Fruit fly (Drosophila melanogaster) whole organism, prepupa: ENCODE data around the gene dtn.

Source experiments
- Blimp-1 ChIP-seq: fragments of 200-800 bp; sonication (Bioruptor generic); optimal IDR thresholded peaks from 3 replicates; lab custom pipeline; 2017; ENCODE audit warnings: missing biosample characterization, missing genetic modification characterization, mild to moderate bottlenecking, moderate library complexity, missing genetic modification reagents
- CG10631 ChIP-seq: fragments of 200-800 bp; sonication (Bioruptor generic); optimal IDR thresholded peaks from 2 replicates; lab custom pipeline; 2016; ENCODE audit warnings: missing biosample characterization, missing genetic modification characterization
- CG10669 ChIP-seq: fragments of 200-800 bp; sonication (Bioruptor generic); optimal IDR thresholded peaks from 3 replicates; lab custom pipeline; 2018; ENCODE audit warnings: missing biosample characterization, mild to moderate bottlenecking, missing genetic modification characterization, moderate library complexity
- CG11294 ChIP-seq: fragments of 200-800 bp; sonication (Bioruptor generic); IDR thresholded peaks from 2 replicates; pipeline ENCODE4 v1.3.6; 2022; ENCODE audit warnings: missing biosample characterization, missing genetic modification characterization
- CG11902 ChIP-seq: fragments of 200-800 bp; sonication (Bioruptor generic); optimal IDR thresholded peaks from 3 replicates; lab custom pipeline; 2016; ENCODE audit warnings: missing biosample characterization, missing genetic modification characterization
- CG15336 ChIP-seq: fragments of 200-800 bp; sonication (Bioruptor generic); IDR thresholded peaks from 2 replicates; pipeline ENCODE4 v1.3.6; 2022; ENCODE audit warnings: missing biosample characterization, missing genetic modification characterization
- CG1621 ChIP-seq: fragments of 200-800 bp; sonication (Bioruptor generic); optimal IDR thresholded peaks from 3 replicates; lab custom pipeline; 2018; ENCODE audit warnings: missing biosample characterization, mild to moderate bottlenecking, missing genetic modification characterization
- CG16779 ChIP-seq: fragments of 200-800 bp; sonication (Bioruptor generic); optimal IDR thresholded peaks from 3 replicates; lab custom pipeline; 2017; ENCODE audit warnings: missing biosample characterization, mild to moderate bottlenecking, missing genetic modification characterization
- CG3032 ChIP-seq: fragments of 200-800 bp; optimal IDR thresholded peaks from 2 replicates; lab custom pipeline; 2019; ENCODE audit warnings: missing biosample characterization, mild to moderate bottlenecking, missing genetic modification characterization, moderate library complexity
- CG31627 ChIP-seq: fragments of 200-800 bp; sonication (Bioruptor generic); optimal IDR thresholded peaks from 3 replicates; lab custom pipeline; 2016; ENCODE audit warnings: missing biosample characterization, missing genetic modification characterization
- CG32006 ChIP-seq: fragments of 200-800 bp; sonication (Bioruptor generic); optimal IDR thresholded peaks from 3 replicates; lab custom pipeline; 2017; ENCODE audit warnings: missing biosample characterization, mild to moderate bottlenecking, missing genetic modification characterization
- CG34406 ChIP-seq: fragments of 200-800 bp; sonication (Bioruptor generic); optimal IDR thresholded peaks from 3 replicates; lab custom pipeline; 2016; ENCODE audit warnings: missing biosample characterization, missing genetic modification characterization
- CG3919 ChIP-seq: fragments of 200-800 bp; sonication (Bioruptor generic); optimal IDR thresholded peaks from 3 replicates; lab custom pipeline; 2016; ENCODE audit warnings: missing biosample characterization, missing genetic modification characterization
- CG4318 ChIP-seq: fragments of 200-800 bp; sonication (Bioruptor generic); optimal IDR thresholded peaks from 3 replicates; lab custom pipeline; 2017; ENCODE audit warnings: missing biosample characterization, mild to moderate bottlenecking, missing genetic modification characterization
- CG6163 ChIP-seq: fragments of 200-800 bp; sonication (Bioruptor generic); IDR thresholded peaks from 3 replicates; pipeline ENCODE4 v1.3.6; 2022; ENCODE audit warnings: missing biosample characterization, missing genetic modification characterization
- CG6792 ChIP-seq: fragments of 200-800 bp; sonication (Bioruptor generic); optimal IDR thresholded peaks from 3 replicates; lab custom pipeline; 2016; ENCODE audit warnings: missing biosample characterization, missing genetic modification characterization
- CG6808 ChIP-seq: fragments of 200-800 bp; sonication (Bioruptor generic); optimal IDR thresholded peaks from 3 replicates; lab custom pipeline; 2017; ENCODE audit warnings: missing biosample characterization, missing genetic modification characterization, mild to moderate bottlenecking, moderate library complexity, missing genetic modification reagents
- CG6854 ChIP-seq: fragments of 200-800 bp; sonication (Bioruptor generic); optimal IDR thresholded peaks from 2 replicates; lab custom pipeline; 2017; ENCODE audit warnings: missing biosample characterization, mild to moderate bottlenecking, missing genetic modification characterization
- CG7368 ChIP-seq: fragments of 200-800 bp; sonication (Bioruptor generic); optimal IDR thresholded peaks from 3 replicates; lab custom pipeline; 2016; ENCODE audit warnings: missing biosample characterization, missing genetic modification characterization
- CG8119 ChIP-seq: fragments of 200-800 bp; sonication (Bioruptor generic); IDR thresholded peaks from 3 replicates; pipeline ENCODE4 v1.3.6; 2022; ENCODE audit warnings: missing biosample characterization, missing genetic modification characterization
- CG8319 ChIP-seq: fragments of 200-800 bp; sonication (Bioruptor generic); optimal IDR thresholded peaks from 3 replicates; lab custom pipeline; 2016; ENCODE audit warnings: missing biosample characterization, missing genetic modification characterization
- CG8632 ChIP-seq: fragments of 200-800 bp; sonication (Bioruptor generic); optimal IDR thresholded peaks from 3 replicates; lab custom pipeline; 2016; ENCODE audit warnings: missing biosample characterization, missing genetic modification characterization
- CG9139 ChIP-seq: fragments of 200-800 bp; sonication (Bioruptor generic); optimal IDR thresholded peaks from 3 replicates; lab custom pipeline; 2017; ENCODE audit warnings: missing biosample characterization, mild to moderate bottlenecking, missing genetic modification characterization
- Eip75B ChIP-seq: fragments of 200-800 bp; sonication (Bioruptor generic); optimal IDR thresholded peaks from 3 replicates; lab custom pipeline; 2016; ENCODE audit warnings: missing biosample characterization, missing genetic modification characterization
- Eip78C ChIP-seq: fragments of 200-800 bp; sonication (Bioruptor generic); peaks from one replicate; lab custom pipeline; 2016; ENCODE audit warnings: missing biosample characterization, missing genetic modification characterization
- Eip93F ChIP-seq: fragments of 200-800 bp; sonication (Bioruptor generic); optimal IDR thresholded peaks from 2 replicates; lab custom pipeline; 2016; ENCODE audit warnings: missing biosample characterization, mild to moderate bottlenecking, missing genetic modification characterization
- Ets21C ChIP-seq: fragments of 200-800 bp; sonication (Bioruptor generic); optimal IDR thresholded peaks from 3 replicates; lab custom pipeline; 2016; ENCODE audit warnings: missing biosample characterization, missing genetic modification characterization
- Ets96B ChIP-seq: fragments of 200-800 bp; optimal IDR thresholded peaks from 2 replicates; lab custom pipeline; 2019; ENCODE audit warnings: missing biosample characterization, mild to moderate bottlenecking, missing genetic modification characterization, moderate library complexity
- Gug ChIP-seq: fragments of 200-800 bp; sonication (Bioruptor generic); IDR thresholded peaks from 2 replicates; pipeline ENCODE4 v1.3.6; 2022; ENCODE audit warnings: missing biosample characterization, missing genetic modification characterization
- Hr38 ChIP-seq: sonication (Bioruptor generic); optimal IDR thresholded peaks from 2 replicates; lab custom pipeline; 2016; ENCODE audit warnings: missing biosample characterization, missing genetic modification characterization
- Hr39 ChIP-seq: fragments of 200-800 bp; sonication (Bioruptor generic); optimal IDR thresholded peaks from 2 replicates; lab custom pipeline; 2016; ENCODE audit warnings: missing biosample characterization, missing genetic modification characterization
- Hr4 ChIP-seq: fragments of 200-800 bp; sonication (Bioruptor generic); optimal IDR thresholded peaks from 3 replicates; lab custom pipeline; 2016; ENCODE audit warnings: missing biosample characterization, missing genetic modification characterization
- Lpt ChIP-seq: fragments of 200-800 bp; sonication (Bioruptor generic); optimal IDR thresholded peaks from 3 replicates; lab custom pipeline; 2016; ENCODE audit warnings: missing biosample characterization, missing genetic modification characterization
- Met ChIP-seq: fragments of 200-800 bp; sonication (Bioruptor generic); optimal IDR thresholded peaks from 3 replicates; lab custom pipeline; 2016; ENCODE audit warnings: missing biosample characterization, missing genetic modification characterization
- OdsH ChIP-seq: fragments of 200-800 bp; sonication (Bioruptor generic); optimal IDR thresholded peaks from 3 replicates; lab custom pipeline; 2016; ENCODE audit warnings: missing biosample characterization, missing genetic modification characterization
- Sox102F ChIP-seq: fragments of 200-800 bp; sonication (Bioruptor generic); optimal IDR thresholded peaks from 2 replicates; lab custom pipeline; 2016; ENCODE audit warnings: missing biosample characterization, mild to moderate bottlenecking, missing genetic modification characterization
- Sox14 ChIP-seq: fragments of 200-800 bp; sonication (Bioruptor generic); optimal IDR thresholded peaks from 3 replicates; lab custom pipeline; 2016; ENCODE audit warnings: missing biosample characterization, missing genetic modification characterization
- Sox15 ChIP-seq: fragments of 200-800 bp; sonication (Bioruptor generic); optimal IDR thresholded peaks from 3 replicates; lab custom pipeline; 2016; ENCODE audit warnings: missing biosample characterization, missing genetic modification characterization
- cyc ChIP-seq: fragments of 200-800 bp; sonication (Bioruptor generic); optimal IDR thresholded peaks from 3 replicates; lab custom pipeline; 2016; ENCODE audit warnings: missing biosample characterization, missing genetic modification characterization
- esn ChIP-seq: fragments of 200-800 bp; sonication (Bioruptor generic); optimal IDR thresholded peaks from 2 replicates; lab custom pipeline; 2016; ENCODE audit warnings: missing biosample characterization, mild to moderate bottlenecking, missing genetic modification characterization, moderate library complexity
- fd59A ChIP-seq: fragments of 200-800 bp; sonication (Bioruptor generic); optimal IDR thresholded peaks from 2 replicates; lab custom pipeline; 2017; ENCODE audit warnings: missing biosample characterization, mild to moderate bottlenecking, missing genetic modification characterization, missing genetic modification reagents
- fd85E ChIP-seq: fragments of 200-800 bp; sonication (Bioruptor generic); optimal IDR thresholded peaks from 3 replicates; lab custom pipeline; 2016; ENCODE audit warnings: missing biosample characterization, missing genetic modification characterization
- fkh ChIP-seq: fragments of 200-800 bp; sonication (Bioruptor generic); optimal IDR thresholded peaks from 3 replicates; lab custom pipeline; 2017; ENCODE audit warnings: missing biosample characterization, mild to moderate bottlenecking, missing genetic modification characterization, moderate library complexity
- lz ChIP-seq: fragments of 200-800 bp; sonication (Bioruptor generic); optimal IDR thresholded peaks from 3 replicates; lab custom pipeline; 2016; ENCODE audit warnings: missing biosample characterization, missing genetic modification characterization
- net ChIP-seq: fragments of 200-800 bp; sonication (Bioruptor generic); optimal IDR thresholded peaks from 3 replicates; lab custom pipeline; 2016; ENCODE audit warnings: missing biosample characterization, missing genetic modification characterization
- pdm3 ChIP-seq: fragments of 200-800 bp; sonication (Bioruptor generic); optimal IDR thresholded peaks from 3 replicates; lab custom pipeline; 2016; ENCODE audit warnings: missing biosample characterization, missing genetic modification characterization
- salr ChIP-seq, 2 experiments: fragments of 200-800 bp; sonication (Bioruptor generic); optimal IDR thresholded peaks; 3 replicates each; lab custom pipeline; 2016 to 2018; ENCODE audit warnings: missing biosample characterization in 2 of 2, missing genetic modification characterization in 2 of 2, mild to moderate bottlenecking in 1 of 2
- spab ChIP-seq: fragments of 200-800 bp; sonication (Bioruptor generic); optimal IDR thresholded peaks from 2 replicates; lab custom pipeline; 2017; ENCODE audit warnings: missing biosample characterization, mild to moderate bottlenecking, missing genetic modification characterization, missing genetic modification reagents
- ss ChIP-seq, 2 experiments: fragments of 200-800 bp; sonication (Bioruptor generic); optimal IDR thresholded peaks; 2 replicates in 1 of 2; 3 replicates in 1 of 2; lab custom pipeline; 2017 to 2018; ENCODE audit warnings: mild to moderate bottlenecking in 2 of 2, missing biosample characterization in 2 of 2, missing genetic modification characterization in 2 of 2, moderate library complexity in 1 of 2
- svp ChIP-seq: fragments of 200-800 bp; sonication (Bioruptor generic); peaks from one replicate; lab custom pipeline; 2016; ENCODE audit warnings: missing biosample characterization, missing genetic modification characterization
- topi ChIP-seq: fragments of 200-800 bp; sonication (Bioruptor generic); optimal IDR thresholded peaks from 3 replicates; lab custom pipeline; 2016; ENCODE audit warnings: missing biosample characterization, missing genetic modification characterization
- vri ChIP-seq: fragments of 200-800 bp; sonication (Bioruptor generic); optimal IDR thresholded peaks from 3 replicates; lab custom pipeline; 2016; ENCODE audit warnings: missing biosample characterization, mild to moderate bottlenecking, missing genetic modification characterization

Gene dtn

DNA sequence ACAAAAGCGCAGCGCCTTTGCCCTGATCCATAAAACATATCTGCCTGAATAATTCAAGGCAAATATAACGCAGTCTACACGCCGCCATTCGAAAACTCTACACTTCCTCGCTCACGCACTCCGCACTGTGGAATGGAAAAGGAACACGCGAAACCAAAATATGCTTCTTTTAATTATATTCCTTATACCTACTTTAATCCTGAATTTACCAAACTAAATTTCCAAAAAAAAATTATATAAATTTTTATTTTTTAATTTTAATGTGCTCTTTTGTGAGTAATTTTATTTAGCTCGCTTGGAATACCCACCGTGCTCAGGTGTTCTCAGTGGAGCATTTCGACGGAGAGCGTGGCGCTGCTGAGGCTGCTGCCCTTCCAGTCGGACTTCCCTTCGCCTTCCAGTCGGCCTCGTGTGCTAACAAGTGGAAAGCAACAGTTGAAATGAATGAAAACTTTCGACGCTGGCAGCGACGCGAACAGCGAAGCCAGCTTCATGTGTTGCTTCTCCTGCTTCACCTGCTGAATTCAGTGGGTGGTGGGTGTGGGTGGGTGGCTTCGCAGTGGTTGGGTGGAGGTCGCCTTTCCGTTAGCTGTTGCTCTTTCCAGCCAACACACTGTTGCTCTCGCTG lies 32.1 kb upstream of the dtn start:
- TF ChIP-seq CG7368 (peak; percentile 38), Sox15 (no peak), ss (GFP tag; optimal IDR thresholded peaks at IDR 0.05; lab: Kevin White, UChicago) (peak in 1 of 2 experiments; percentile 29), CG8119 (GFP tag; lab: Robert Waterston, UW) (peak; percentile 81), Hr4 (GFP tag; lab: Kevin White, UChicago) (peak; percentile 57), CG6163 (GFP tag; lab: Robert Waterston, UW) (peak; percentile 89), vri (GFP tag; lab: Kevin White, UChicago) (peak; percentile 11), CG31627 (peak; percentile 19), Ets21C (GFP tag; lab: Kevin White, UChicago) (no peak), CG15336 (GFP tag; lab: Robert Waterston, UW) (peak; percentile 82), Hr38 (GFP tag; lab: Kevin White, UChicago) (no peak), svp (GFP tag; lab: Kevin White, UChicago) (peak; percentile 65), esn (GFP tag; lab: Kevin White, UChicago) (peak; percentile 69), fd85E (GFP tag; lab: Kevin White, UChicago) (no peak), salr (GFP tag; optimal IDR thresholded peaks at IDR 0.05; lab: Kevin White, UChicago) (peak; percentile 29 to 39), CG3032 (tag; lab: Kevin White, UChicago) (peak; percentile 72), OdsH (peak; percentile 75), CG6792 (GFP tag; lab: Kevin White, UChicago) (peak; percentile 52), CG9139 (GFP tag; lab: Kevin White, UChicago) (peak; percentile 51), Blimp-1 (GFP tag; lab: Kevin White, UChicago) (no peak), Gug (GFP tag; lab: Robert Waterston, UW) (peak; percentile 81), CG16779 (tag; lab: Kevin White, UChicago) (peak; percentile 71), CG10669 (peak; percentile 68), CG11294 (GFP tag; lab: Robert Waterston, UW) (peak; percentile 69), CG10631 (GFP tag; lab: Kevin White, UChicago) (peak; percentile 72), CG32006 (GFP tag; lab: Kevin White, UChicago) (peak; percentile 79), CG1621 (peak; percentile 18), CG3919 (GFP tag; lab: Kevin White, UChicago) (peak; percentile 65), CG4318 (peak; percentile 63), Eip78C (GFP tag; lab: Kevin White, UChicago) (peak; percentile 90), CG8632 (GFP tag; lab: Kevin White, UChicago) (peak; percentile 63), CG6854 (GFP tag; lab: Kevin White, UChicago) (no peak), cyc (peak; percentile 43), CG11902 (GFP tag; lab: Kevin White, UChicago) (peak; percentile 15), Eip75B (GFP tag; lab: Kevin White, UChicago) (peak; percentile 47), topi (GFP tag; lab: Kevin White, UChicago) (peak; percentile 54), Sox102F (GFP tag; lab: Kevin White, UChicago) (peak; percentile 44), Met (GFP tag; lab: Kevin White, UChicago) (peak; percentile 61), CG34406 (GFP tag; lab: Kevin White, UChicago) (peak; percentile 69), Hr39 (GFP tag; lab: Kevin White, UChicago) (no peak), spab (GFP tag; lab: Kevin White, UChicago) (peak; percentile 50), CG6808 (peak; percentile 28), lz (GFP tag; lab: Kevin White, UChicago) (peak; percentile 46), Eip93F (GFP tag; lab: Kevin White, UChicago) (no peak), Ets96B (tag; lab: Kevin White, UChicago) (peak; percentile 71), Sox14 (peak; percentile 49), Lpt (GFP tag; lab: Kevin White, UChicago) (peak; percentile 35), pdm3 (GFP tag; lab: Kevin White, UChicago) (peak; percentile 66), CG8319 (peak; percentile 27), net (GFP tag; lab: Kevin White, UChicago) (peak; percentile 55), fd59A (GFP tag; lab: Kevin White, UChicago) (peak; percentile 48), fkh (GFP tag; lab: Kevin White, UChicago) (no peak)
